Worm (Caenorhabditis elegans) whole organism, young adult: ENCODE measurements around the gene pqn-78.
"Not testable (repeated sequence)": the region's sequence is repeated elsewhere in the genome, so short reads cannot be mapped to it uniquely, and the experiment has no call there.

Experiments used
- B0261.1 ChIP-seq: sonication (generic microtip); optimal IDR thresholded peaks from 2 replicates; lab custom pipeline; 2016; ENCODE audit warnings: mild to moderate bottlenecking, missing genetic modification characterization, moderate library complexity, missing compliant biosample characterization
- F23B12.7 ChIP-seq: sonication (generic microtip); optimal IDR thresholded peaks from 2 replicates; lab custom pipeline; 2017; ENCODE audit warnings: missing genetic modification characterization, mild to moderate bottlenecking, missing compliant biosample characterization, antibody characterized with exemption, moderate library complexity; ENCODE audit not compliant: insufficient read depth
- F39B2.1 ChIP-seq: fragments of 200-800 bp; sonication (Bioruptor generic); IDR thresholded peaks from 2 replicates; pipeline ENCODE4 v1.3.6; 2022; ENCODE audit warnings: missing genetic modification reagents, missing genetic modification characterization, missing compliant biosample characterization
- F57C9.4 ChIP-seq: sonication (generic microtip); optimal IDR thresholded peaks from 2 replicates; lab custom pipeline; 2017; ENCODE audit warnings: mild to moderate bottlenecking, missing genetic modification characterization, missing compliant biosample characterization
- Y53F4B.3 ChIP-seq: fragments of 200-800 bp; sonication (Bioruptor generic); IDR thresholded peaks from 2 replicates; pipeline ENCODE4 v1.3.6; 2022; ENCODE audit warnings: missing genetic modification reagents, missing genetic modification characterization, missing compliant biosample characterization
- Y56A3A.18 ChIP-seq: fragments of 200-800 bp; sonication (Bioruptor generic); IDR thresholded peaks from 2 replicates; pipeline ENCODE4 v1.3.6; 2022; ENCODE audit warnings: missing genetic modification reagents, missing genetic modification characterization, missing compliant biosample characterization
- Y67H2A.10 ChIP-seq: fragments of 200-800 bp; sonication (Bioruptor generic); conservative IDR thresholded peaks from 2 replicates; pipeline ENCODE4 v1.3.6; 2022; ENCODE audit warnings: missing genetic modification reagents, missing genetic modification characterization, missing compliant biosample characterization
- Y79H2A.3 ChIP-seq: fragments of 200-800 bp; sonication (Bioruptor generic); conservative IDR thresholded peaks from 2 replicates; pipeline ENCODE4 v1.3.6; 2022; ENCODE audit warnings: missing genetic modification reagents, missing genetic modification characterization, missing compliant biosample characterization
- Y95B8A.8 ChIP-seq: fragments of 200-800 bp; sonication (Bioruptor generic); IDR thresholded peaks from 2 replicates; pipeline ENCODE4 v1.3.6; 2022; ENCODE audit warnings: missing genetic modification reagents, missing genetic modification characterization, missing compliant biosample characterization
- akir-1 ChIP-seq: fragments of 200-800 bp; sonication (Bioruptor generic); optimal IDR thresholded peaks from 2 replicates; lab custom pipeline; 2018; ENCODE audit warnings: mild to moderate bottlenecking, missing genetic modification characterization, moderate library complexity, missing compliant biosample characterization
- ama-1 ChIP-seq, 3 experiments: fragments of 150-350 bp in 1 of 3; sonication (generic microtip) in 2 of 3; optimal IDR thresholded peaks; 2 replicates each; lab custom pipeline; 2014 to 2018; ENCODE audit warnings: missing biosample characterization in 2 of 3, missing genetic modification characterization in 2 of 3, missing genetic modification reagents in 2 of 3
- aptf-3 ChIP-seq: fragments of 200-800 bp; sonication (Bioruptor generic); IDR thresholded peaks from 2 replicates; pipeline ENCODE4 v1.3.6; 2022; ENCODE audit warnings: missing genetic modification characterization, missing compliant biosample characterization
- bed-2 ChIP-seq: fragments of 200-800 bp; sonication (Bioruptor generic); IDR thresholded peaks from 2 replicates; pipeline ENCODE4 v1.3.6; 2022; ENCODE audit warnings: missing genetic modification reagents, missing genetic modification characterization, missing compliant biosample characterization
- cebp-2 ChIP-seq: fragments of 200-800 bp; sonication (Bioruptor generic); IDR thresholded peaks from 2 replicates; pipeline ENCODE4 v1.3.6; 2022; ENCODE audit warnings: missing genetic modification characterization, missing compliant biosample characterization
- dox-1 ChIP-seq: fragments of 200-800 bp; sonication (Bioruptor generic); IDR thresholded peaks from 2 replicates; pipeline ENCODE4 v1.3.6; 2022; ENCODE audit warnings: missing genetic modification reagents, missing genetic modification characterization, missing compliant biosample characterization
- dpl-1 ChIP-seq: fragments of 150-350 bp; optimal IDR thresholded peaks from 2 replicates; lab custom pipeline; 2014; ENCODE audit warnings: missing biosample characterization, missing genetic modification reagents, missing genetic modification characterization
- efl-1 ChIP-seq: fragments of 150-350 bp; optimal IDR thresholded peaks from 2 replicates; lab custom pipeline; 2014; ENCODE audit warnings: missing biosample characterization, missing genetic modification reagents, missing genetic modification characterization
- ets-4 ChIP-seq: fragments of 200-800 bp; sonication (Bioruptor generic); optimal IDR thresholded peaks from 2 replicates; lab custom pipeline; 2018; ENCODE audit warnings: mild to moderate bottlenecking, missing genetic modification characterization, missing compliant biosample characterization
- lag-1 ChIP-seq: fragments of 200-800 bp; sonication (Bioruptor generic); IDR thresholded peaks from 2 replicates; pipeline ENCODE4 v1.3.6; 2022; ENCODE audit warnings: missing genetic modification reagents, missing genetic modification characterization, missing compliant biosample characterization
- lin-35 ChIP-seq, 3 experiments: fragments of 150-350 bp in 2 of 3; sonication (generic microtip) in 1 of 3; optimal IDR thresholded peaks; 2 replicates each; lab custom pipeline; 2014 to 2018; ENCODE audit warnings: missing biosample characterization in 3 of 3, missing genetic modification characterization in 3 of 3, missing genetic modification reagents in 3 of 3
- lin-54 ChIP-seq: fragments of 200-800 bp; sonication (Bioruptor generic); optimal IDR thresholded peaks from 2 replicates; lab custom pipeline; 2018; ENCODE audit warnings: mild to moderate bottlenecking, missing genetic modification characterization, missing compliant biosample characterization
- lir-1 ChIP-seq: fragments of 200-800 bp; sonication (Bioruptor generic); conservative IDR thresholded peaks from 2 replicates; pipeline ENCODE4 v1.3.6; 2022; ENCODE audit warnings: missing genetic modification reagents, missing genetic modification characterization, missing compliant biosample characterization
- lsl-1 ChIP-seq: fragments of 200-800 bp; sonication (Bioruptor generic); optimal IDR thresholded peaks from 2 replicates; lab custom pipeline; 2018; ENCODE audit warnings: mild to moderate bottlenecking, missing genetic modification characterization, moderate library complexity, missing compliant biosample characterization
- mes-4 ChIP-seq: sonication (generic microtip); optimal IDR thresholded peaks from 2 replicates; lab custom pipeline; 2016; ENCODE audit warnings: missing genotype, missing genetic modification characterization, missing compliant biosample characterization
- nfya-1 ChIP-seq: sonication (generic microtip); optimal IDR thresholded peaks from 2 replicates; lab custom pipeline; 2017; ENCODE audit warnings: antibody characterized with exemption, missing compliant biosample characterization, missing genetic modification characterization, borderline replicate concordance; ENCODE audit not compliant: insufficient read depth
- nfya-2 ChIP-seq: fragments of 200-800 bp; sonication (Bioruptor generic); IDR thresholded peaks from 2 replicates; pipeline ENCODE4 v1.3.6; 2022; ENCODE audit warnings: missing genetic modification reagents, missing genetic modification characterization, missing compliant biosample characterization
- nfyb-1 ChIP-seq: fragments of 200-800 bp; sonication (Bioruptor generic); IDR thresholded peaks from 2 replicates; pipeline ENCODE4 v1.3.6; 2022; ENCODE audit warnings: missing genetic modification reagents, missing genetic modification characterization, missing compliant biosample characterization
- nhr-27 ChIP-seq: fragments of 200-800 bp; sonication (Bioruptor generic); optimal IDR thresholded peaks from 2 replicates; lab custom pipeline; 2018; ENCODE audit warnings: mild to moderate bottlenecking, missing genetic modification characterization, moderate library complexity, missing compliant biosample characterization
- nhr-80 ChIP-seq: sonication (generic microtip); optimal IDR thresholded peaks from 2 replicates; lab custom pipeline; 2016; ENCODE audit warnings: missing genetic modification characterization, missing compliant biosample characterization
- rec-8 ChIP-seq, 2 experiments: sonication (generic microtip); optimal IDR thresholded peaks; 2 replicates each; lab custom pipeline; 2016; ENCODE audit warnings: mild to moderate bottlenecking in 2 of 2, missing genetic modification characterization in 2 of 2, missing genetic modification reagents in 2 of 2, missing genotype in 2 of 2, missing biosample characterization in 1 of 2, missing compliant biosample characterization in 1 of 2, moderate library complexity in 1 of 2
- sdz-38 ChIP-seq: sonication (generic microtip); optimal IDR thresholded peaks from 2 replicates; lab custom pipeline; 2016; ENCODE audit warnings: missing genotype, missing genetic modification characterization, missing compliant biosample characterization
- snpc-4 ChIP-seq, 5 experiments: fragments of 150-350 bp in 1 of 5; sonication (generic microtip) in 4 of 5; optimal IDR thresholded peaks; 2 replicates each; lab custom pipeline; 2014 to 2018; ENCODE audit warnings: missing genetic modification characterization in 5 of 5, missing biosample characterization in 3 of 5, antibody characterized with exemption in 2 of 5, mild to moderate bottlenecking in 2 of 5, missing compliant biosample characterization in 2 of 5, missing genotype in 2 of 5, moderate library complexity in 2 of 5, missing genetic modification reagents in 1 of 5
- ztf-22 ChIP-seq: fragments of 200-800 bp; sonication (Bioruptor generic); optimal IDR thresholded peaks from 2 replicates; lab custom pipeline; 2018; ENCODE audit warnings: mild to moderate bottlenecking, missing genetic modification characterization, moderate library complexity, missing compliant biosample characterization
- ztf-26 ChIP-seq: sonication (generic microtip); optimal IDR thresholded peaks from 2 replicates; lab custom pipeline; 2017; ENCODE audit warnings: missing genetic modification characterization, missing compliant biosample characterization

Gene pqn-78

DNA sequence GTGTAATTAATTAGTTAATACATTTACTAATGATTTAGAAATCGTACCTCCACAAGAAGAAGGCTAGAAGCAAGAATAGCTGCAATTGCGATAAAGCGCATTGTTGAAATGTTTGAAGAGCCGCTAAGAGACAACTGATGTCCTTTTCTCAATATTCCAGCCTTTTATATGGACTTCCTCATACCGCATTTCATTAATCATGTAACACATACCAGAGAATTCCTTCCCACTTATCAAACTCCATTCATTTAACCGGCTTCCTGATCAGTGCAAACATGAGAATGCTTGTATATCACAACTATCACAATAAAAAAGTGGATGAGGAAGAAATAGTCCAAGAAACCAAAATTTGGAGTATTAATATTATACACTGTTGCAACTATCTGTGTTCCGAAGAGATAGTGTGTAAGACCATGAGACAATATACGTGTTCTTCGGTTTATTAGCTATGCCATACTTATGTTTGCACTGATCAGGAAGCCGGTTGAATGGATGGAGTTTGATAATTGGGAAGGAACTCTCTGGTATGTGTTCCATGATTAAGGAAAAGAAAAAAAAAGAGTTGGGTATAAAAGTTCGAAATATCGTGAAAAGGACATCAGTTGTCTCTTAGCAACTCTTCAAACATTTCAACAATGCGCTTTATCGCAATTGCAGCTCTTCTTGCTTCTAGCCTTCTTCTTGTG is at the start of gene pqn-78, which contains the start of gene pqn-79:
TSS of gene pqn-78 (minus strand) at position 101 of the 686 bp plus-strand sequence.
TSS of gene pqn-79 (plus strand) at position 636 of the 686 bp plus-strand sequence.
- not testable (repeated sequence) for TF ChIP-seq nhr-27 (tag; lab: Kevin White, UChicago); nfya-1 (tag; lab: Kevin White, UChicago); bed-2 (GFP tag; lab: Robert Waterston, UW)
- TF ChIP-seq, all 124 proteins: peak for 0; not testable (repeated sequence) for 124

DNA sequence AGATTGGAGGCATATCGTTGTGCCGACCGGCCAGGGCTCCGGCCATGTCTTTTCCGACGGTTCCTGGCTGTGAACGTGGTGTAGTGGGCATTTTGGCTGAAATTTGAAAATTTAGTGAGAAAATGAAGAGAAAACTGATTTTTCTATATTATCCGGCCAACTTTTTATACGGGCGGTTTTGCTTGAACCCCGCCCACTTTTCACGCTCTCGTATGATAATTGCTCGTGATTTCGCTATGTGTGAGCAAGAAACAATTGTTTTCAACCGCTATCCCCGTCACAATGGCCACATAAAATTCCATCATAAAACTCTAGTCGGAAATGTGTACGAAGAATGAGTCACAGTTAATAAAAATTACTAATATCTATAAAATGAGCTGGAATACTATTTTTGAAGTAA is 46.9 kb upstream of the pqn-78 start, which contains the start of gene Y105C5A.12:
TSS of gene Y105C5A.12 (minus strand) at position 101 of the 400 bp plus-strand sequence.
- TF ChIP-seq lin-54; akir-1 (GFP tag; lab: Kevin White, UChicago); rec-8 (tag; optimal IDR thresholded peaks at IDR 0.05; lab: Kevin White, UChicago): not testable (repeated sequence)

- TF ChIP-seq nhr-80, result peak; percentile 69
- TF ChIP-seq ets-4, result no peak
- TF ChIP-seq efl-1 (GFP tag; lab: Kevin White, UChicago), result no peak
- peak; percentile 59 for TF ChIP-seq dox-1 (GFP tag; lab: Robert Waterston, UW)
- TF ChIP-seq B0261.1, result no peak
- TF ChIP-seq, all 124 proteins: peak for 2
These were observed 46.0 kb upstream of the pqn-78 start, which contains the start of gene Y105C5A.13 for ce11 chrIV:15640852-15641251. Y105C5A.13 (plus strand) TSS chrIV:15641231.

DNA sequence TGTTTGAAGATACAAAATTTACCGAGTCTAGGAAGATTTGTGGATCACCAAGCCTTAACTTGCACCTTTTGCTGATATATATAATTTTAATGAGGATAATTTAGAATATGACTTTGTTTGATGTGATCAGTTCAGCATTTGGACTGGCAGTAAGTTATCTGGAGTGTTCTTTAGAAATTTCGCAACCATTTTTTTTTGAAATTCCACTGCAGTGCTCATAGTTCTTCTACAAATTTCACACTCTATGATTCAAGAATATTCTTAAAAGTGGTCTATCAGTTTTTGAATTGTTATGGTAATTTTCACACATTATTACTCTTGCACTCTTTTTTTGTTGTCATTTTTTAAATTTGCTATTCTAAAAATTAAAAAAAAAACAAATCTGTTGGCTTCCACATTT is 44.4 kb upstream of the pqn-78 start:
- no peak for TF ChIP-seq Y53F4B.3 (GFP tag; lab: Robert Waterston, UW)

DNA sequence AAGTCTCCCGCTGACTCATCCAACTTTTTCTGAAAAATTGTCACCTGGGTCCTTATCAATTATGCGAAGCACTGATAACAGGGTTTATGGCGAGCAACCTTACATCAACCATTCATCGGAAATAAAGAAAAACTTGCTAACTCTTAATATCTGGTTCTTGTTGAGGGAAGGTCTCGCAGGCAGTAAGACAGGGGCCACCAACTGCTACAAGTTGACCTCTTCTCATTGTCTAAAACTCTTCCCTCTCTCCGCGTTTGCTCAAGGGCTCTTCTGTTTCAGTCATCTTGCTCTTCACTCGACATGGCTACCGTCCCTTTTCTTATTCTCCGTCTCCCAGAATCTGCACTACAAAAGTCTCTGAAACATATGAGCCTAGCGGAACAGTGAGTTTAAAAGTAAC is 40.6 kb upstream of the pqn-78 start, which contains the start of gene Y105C5A.10:
TSS of gene Y105C5A.10 (plus strand) at position 301 of the 400 bp plus-strand sequence.
- not testable (repeated sequence) for TF ChIP-seq sdz-38 (tag; lab: Kevin White, UChicago); Y67H2A.10 (GFP tag; lab: Robert Waterston, UW); F23B12.7 (tag; lab: Kevin White, UChicago)

ce11 chrIV:15634240-15634789 is 39.5 kb upstream of the pqn-78 start, which contains the start of gene Y105C5A.1274:
Y105C5A.1274 (plus strand) TSS chrIV:15634739.
- peak; percentile 92 for TF ChIP-seq nfyb-1 (GFP tag; lab: Robert Waterston, UW)

DNA sequence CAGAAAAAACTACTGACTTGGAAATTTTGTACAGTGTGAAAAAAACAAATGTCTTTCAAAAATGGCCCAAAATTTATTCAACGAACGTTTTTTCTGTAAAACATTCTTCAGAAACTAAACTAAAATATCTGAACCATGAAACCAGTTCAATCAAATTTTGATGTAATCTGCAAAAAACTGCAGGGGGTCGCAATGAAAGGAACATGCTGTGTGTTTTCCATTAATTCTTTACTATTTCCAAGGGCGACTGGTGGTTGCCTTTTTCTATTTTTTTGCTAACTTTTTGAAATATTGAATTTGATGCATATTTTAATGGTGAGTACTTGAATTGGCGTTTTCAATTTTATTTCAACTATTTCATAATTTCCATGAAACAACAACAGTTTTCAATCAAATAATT is 36.4 kb upstream of the pqn-78 start, which contains the start of gene Y105C5A.9:
TSS of gene Y105C5A.9 (plus strand) at position 301 of the 400 bp plus-strand sequence.
- no peak for TF ChIP-seq ztf-22
- TF ChIP-seq lin-35 (GFP tag; optimal IDR thresholded peaks at IDR 0.05; lab: Kevin White, UChicago), result no peak
- TF ChIP-seq ama-1 (optimal IDR thresholded peaks at IDR 0.05; lab: Kevin White, UChicago), result no peak
- TF ChIP-seq ama-1 (GFP tag; optimal IDR thresholded peaks at IDR 0.05; lab: Kevin White, UChicago), result no peak
- no peak for TF ChIP-seq F57C9.4
- TF ChIP-seq bed-2 (GFP tag; lab: Robert Waterston, UW), result no peak
- no peak for TF ChIP-seq Y56A3A.18 (GFP tag; lab: Robert Waterston, UW)
- TF ChIP-seq aptf-3 (GFP tag; lab: Robert Waterston, UW), result no peak
- TF ChIP-seq nfya-2 (GFP tag; lab: Robert Waterston, UW), result no peak
- TF ChIP-seq cebp-2, result no peak
- TF ChIP-seq mes-4 (tag; lab: Kevin White, UChicago), result no peak
- no peak for TF ChIP-seq lag-1 (GFP tag; lab: Robert Waterston, UW)
- TF ChIP-seq ztf-26, result no peak
- no peak for TF ChIP-seq Y79H2A.3 (GFP tag; lab: Robert Waterston, UW)
- no peak for TF ChIP-seq ets-4
- no peak for TF ChIP-seq F39B2.1 (GFP tag; lab: Robert Waterston, UW)
- TF ChIP-seq lir-1 (GFP tag; lab: Robert Waterston, UW), result no peak
- no peak for TF ChIP-seq dpl-1 (GFP tag; lab: Kevin White, UChicago)
- no peak for TF ChIP-seq snpc-4 (GFP tag; optimal IDR thresholded peaks at IDR 0.05; lab: Kevin White, UChicago)
- TF ChIP-seq snpc-4 (tag; optimal IDR thresholded peaks at IDR 0.05; lab: Kevin White, UChicago), result no peak
- no peak for TF ChIP-seq Y95B8A.8 (GFP tag; lab: Robert Waterston, UW)
- TF ChIP-seq lsl-1 (GFP tag; lab: Kevin White, UChicago), result no peak
